Fruit fly (Drosophila melanogaster) whole organism, prepupa: Measurements from ENCODE around the gene CG3223.
A peak's percentile ranks its signal among the peaks of the same experiment; 100 is the strongest.

Experiments
- Blimp-1 ChIP-seq: fragments of 200-800 bp; sonication (Bioruptor generic); optimal IDR thresholded peaks from 3 replicates; lab custom pipeline; 2017; ENCODE audit warnings: missing biosample characterization, missing genetic modification characterization, mild to moderate bottlenecking, moderate library complexity, missing genetic modification reagents
- CG10669 ChIP-seq: fragments of 200-800 bp; sonication (Bioruptor generic); optimal IDR thresholded peaks from 3 replicates; lab custom pipeline; 2018; ENCODE audit warnings: missing biosample characterization, mild to moderate bottlenecking, missing genetic modification characterization, moderate library complexity
- CG11294 ChIP-seq: fragments of 200-800 bp; sonication (Bioruptor generic); IDR thresholded peaks from 2 replicates; pipeline ENCODE4 v1.3.6; 2022; ENCODE audit warnings: missing biosample characterization, missing genetic modification characterization
- CG11762 ChIP-seq: fragments of 200-800 bp; sonication (Bioruptor generic); optimal IDR thresholded peaks from 3 replicates; lab custom pipeline; 2016; ENCODE audit warnings: missing biosample characterization, missing genetic modification characterization; ENCODE audit not compliant: insufficient read depth
- CG15336 ChIP-seq: fragments of 200-800 bp; sonication (Bioruptor generic); IDR thresholded peaks from 2 replicates; pipeline ENCODE4 v1.3.6; 2022; ENCODE audit warnings: missing biosample characterization, missing genetic modification characterization
- CG1621 ChIP-seq: fragments of 200-800 bp; sonication (Bioruptor generic); optimal IDR thresholded peaks from 3 replicates; lab custom pipeline; 2018; ENCODE audit warnings: missing biosample characterization, mild to moderate bottlenecking, missing genetic modification characterization
- CG16779 ChIP-seq: fragments of 200-800 bp; sonication (Bioruptor generic); optimal IDR thresholded peaks from 3 replicates; lab custom pipeline; 2017; ENCODE audit warnings: missing biosample characterization, mild to moderate bottlenecking, missing genetic modification characterization
- CG3032 ChIP-seq: fragments of 200-800 bp; optimal IDR thresholded peaks from 2 replicates; lab custom pipeline; 2019; ENCODE audit warnings: missing biosample characterization, mild to moderate bottlenecking, missing genetic modification characterization, moderate library complexity
- CG31627 ChIP-seq: fragments of 200-800 bp; sonication (Bioruptor generic); optimal IDR thresholded peaks from 3 replicates; lab custom pipeline; 2016; ENCODE audit warnings: missing biosample characterization, missing genetic modification characterization
- CG32006 ChIP-seq: fragments of 200-800 bp; sonication (Bioruptor generic); optimal IDR thresholded peaks from 3 replicates; lab custom pipeline; 2017; ENCODE audit warnings: missing biosample characterization, mild to moderate bottlenecking, missing genetic modification characterization
- CG3919 ChIP-seq: fragments of 200-800 bp; sonication (Bioruptor generic); optimal IDR thresholded peaks from 3 replicates; lab custom pipeline; 2016; ENCODE audit warnings: missing biosample characterization, missing genetic modification characterization
- CG4318 ChIP-seq: fragments of 200-800 bp; sonication (Bioruptor generic); optimal IDR thresholded peaks from 3 replicates; lab custom pipeline; 2017; ENCODE audit warnings: missing biosample characterization, mild to moderate bottlenecking, missing genetic modification characterization
- CG6163 ChIP-seq: fragments of 200-800 bp; sonication (Bioruptor generic); IDR thresholded peaks from 3 replicates; pipeline ENCODE4 v1.3.6; 2022; ENCODE audit warnings: missing biosample characterization, missing genetic modification characterization
- CG6276 ChIP-seq: fragments of 200-800 bp; sonication (Bioruptor generic); optimal IDR thresholded peaks from 2 replicates; lab custom pipeline; 2017; ENCODE audit warnings: missing biosample characterization, mild to moderate bottlenecking, missing genetic modification characterization
- CG6792 ChIP-seq: fragments of 200-800 bp; sonication (Bioruptor generic); optimal IDR thresholded peaks from 3 replicates; lab custom pipeline; 2016; ENCODE audit warnings: missing biosample characterization, missing genetic modification characterization
- CG6854 ChIP-seq: fragments of 200-800 bp; sonication (Bioruptor generic); optimal IDR thresholded peaks from 2 replicates; lab custom pipeline; 2017; ENCODE audit warnings: missing biosample characterization, mild to moderate bottlenecking, missing genetic modification characterization
- CG8119 ChIP-seq: fragments of 200-800 bp; sonication (Bioruptor generic); IDR thresholded peaks from 3 replicates; pipeline ENCODE4 v1.3.6; 2022; ENCODE audit warnings: missing biosample characterization, missing genetic modification characterization
- CG8632 ChIP-seq: fragments of 200-800 bp; sonication (Bioruptor generic); optimal IDR thresholded peaks from 3 replicates; lab custom pipeline; 2016; ENCODE audit warnings: missing biosample characterization, missing genetic modification characterization
- CG9139 ChIP-seq: fragments of 200-800 bp; sonication (Bioruptor generic); optimal IDR thresholded peaks from 3 replicates; lab custom pipeline; 2017; ENCODE audit warnings: missing biosample characterization, mild to moderate bottlenecking, missing genetic modification characterization
- Eip75B ChIP-seq: fragments of 200-800 bp; sonication (Bioruptor generic); optimal IDR thresholded peaks from 3 replicates; lab custom pipeline; 2016; ENCODE audit warnings: missing biosample characterization, missing genetic modification characterization
- Eip78C ChIP-seq: fragments of 200-800 bp; sonication (Bioruptor generic); peaks from one replicate; lab custom pipeline; 2016; ENCODE audit warnings: missing biosample characterization, missing genetic modification characterization
- Eip93F ChIP-seq: fragments of 200-800 bp; sonication (Bioruptor generic); optimal IDR thresholded peaks from 2 replicates; lab custom pipeline; 2016; ENCODE audit warnings: missing biosample characterization, mild to moderate bottlenecking, missing genetic modification characterization
- Ets21C ChIP-seq: fragments of 200-800 bp; sonication (Bioruptor generic); optimal IDR thresholded peaks from 3 replicates; lab custom pipeline; 2016; ENCODE audit warnings: missing biosample characterization, missing genetic modification characterization
- Ets96B ChIP-seq: fragments of 200-800 bp; optimal IDR thresholded peaks from 2 replicates; lab custom pipeline; 2019; ENCODE audit warnings: missing biosample characterization, mild to moderate bottlenecking, missing genetic modification characterization, moderate library complexity
- Gug ChIP-seq: fragments of 200-800 bp; sonication (Bioruptor generic); IDR thresholded peaks from 2 replicates; pipeline ENCODE4 v1.3.6; 2022; ENCODE audit warnings: missing biosample characterization, missing genetic modification characterization
- Hr38 ChIP-seq: sonication (Bioruptor generic); optimal IDR thresholded peaks from 2 replicates; lab custom pipeline; 2016; ENCODE audit warnings: missing biosample characterization, missing genetic modification characterization
- Hr39 ChIP-seq: fragments of 200-800 bp; sonication (Bioruptor generic); optimal IDR thresholded peaks from 2 replicates; lab custom pipeline; 2016; ENCODE audit warnings: missing biosample characterization, missing genetic modification characterization
- Hr4 ChIP-seq: fragments of 200-800 bp; sonication (Bioruptor generic); optimal IDR thresholded peaks from 3 replicates; lab custom pipeline; 2016; ENCODE audit warnings: missing biosample characterization, missing genetic modification characterization
- Lpt ChIP-seq: fragments of 200-800 bp; sonication (Bioruptor generic); optimal IDR thresholded peaks from 3 replicates; lab custom pipeline; 2016; ENCODE audit warnings: missing biosample characterization, missing genetic modification characterization
- Met ChIP-seq: fragments of 200-800 bp; sonication (Bioruptor generic); optimal IDR thresholded peaks from 3 replicates; lab custom pipeline; 2016; ENCODE audit warnings: missing biosample characterization, missing genetic modification characterization
- OdsH ChIP-seq: fragments of 200-800 bp; sonication (Bioruptor generic); optimal IDR thresholded peaks from 3 replicates; lab custom pipeline; 2016; ENCODE audit warnings: missing biosample characterization, missing genetic modification characterization
- Sox14 ChIP-seq: fragments of 200-800 bp; sonication (Bioruptor generic); optimal IDR thresholded peaks from 3 replicates; lab custom pipeline; 2016; ENCODE audit warnings: missing biosample characterization, missing genetic modification characterization
- Sox15 ChIP-seq: fragments of 200-800 bp; sonication (Bioruptor generic); optimal IDR thresholded peaks from 3 replicates; lab custom pipeline; 2016; ENCODE audit warnings: missing biosample characterization, missing genetic modification characterization
- achi ChIP-seq: fragments of 200-800 bp; sonication (Bioruptor generic); optimal IDR thresholded peaks from 3 replicates; lab custom pipeline; 2016; ENCODE audit warnings: missing biosample characterization, missing genetic modification characterization
- acj6 ChIP-seq: fragments of 200-800 bp; sonication (Bioruptor generic); optimal IDR thresholded peaks from 3 replicates; lab custom pipeline; 2016; ENCODE audit warnings: missing biosample characterization, missing genetic modification characterization
- cyc ChIP-seq: fragments of 200-800 bp; sonication (Bioruptor generic); optimal IDR thresholded peaks from 3 replicates; lab custom pipeline; 2016; ENCODE audit warnings: missing biosample characterization, missing genetic modification characterization
- dac ChIP-seq: fragments of 200-800 bp; sonication (Bioruptor generic); optimal IDR thresholded peaks from 2 replicates; lab custom pipeline; 2017; ENCODE audit warnings: missing biosample characterization, mild to moderate bottlenecking, missing genetic modification characterization
- dsx ChIP-seq: fragments of 200-800 bp; optimal IDR thresholded peaks from 3 replicates; lab custom pipeline; 2019; ENCODE audit warnings: missing biosample characterization, mild to moderate bottlenecking, missing genetic modification characterization, moderate library complexity; ENCODE audit not compliant: poor library complexity, severe bottlenecking
- eg ChIP-seq: fragments of 200-800 bp; sonication (Bioruptor generic); IDR thresholded peaks from 3 replicates; pipeline ENCODE4 v1.3.6; 2022; ENCODE audit warnings: missing biosample characterization, missing genetic modification characterization
- esn ChIP-seq: fragments of 200-800 bp; sonication (Bioruptor generic); optimal IDR thresholded peaks from 2 replicates; lab custom pipeline; 2016; ENCODE audit warnings: missing biosample characterization, mild to moderate bottlenecking, missing genetic modification characterization, moderate library complexity
- fd85E ChIP-seq: fragments of 200-800 bp; sonication (Bioruptor generic); optimal IDR thresholded peaks from 3 replicates; lab custom pipeline; 2016; ENCODE audit warnings: missing biosample characterization, missing genetic modification characterization
- lz ChIP-seq: fragments of 200-800 bp; sonication (Bioruptor generic); optimal IDR thresholded peaks from 3 replicates; lab custom pipeline; 2016; ENCODE audit warnings: missing biosample characterization, missing genetic modification characterization
- net ChIP-seq: fragments of 200-800 bp; sonication (Bioruptor generic); optimal IDR thresholded peaks from 3 replicates; lab custom pipeline; 2016; ENCODE audit warnings: missing biosample characterization, missing genetic modification characterization
- pdm3 ChIP-seq: fragments of 200-800 bp; sonication (Bioruptor generic); optimal IDR thresholded peaks from 3 replicates; lab custom pipeline; 2016; ENCODE audit warnings: missing biosample characterization, missing genetic modification characterization
- salr ChIP-seq, 2 experiments: fragments of 200-800 bp; sonication (Bioruptor generic); optimal IDR thresholded peaks; 3 replicates each; lab custom pipeline; 2016 to 2018; ENCODE audit warnings: missing biosample characterization in 2 of 2, missing genetic modification characterization in 2 of 2, mild to moderate bottlenecking in 1 of 2
- spab ChIP-seq: fragments of 200-800 bp; sonication (Bioruptor generic); optimal IDR thresholded peaks from 2 replicates; lab custom pipeline; 2017; ENCODE audit warnings: missing biosample characterization, mild to moderate bottlenecking, missing genetic modification characterization, missing genetic modification reagents
- svp ChIP-seq: fragments of 200-800 bp; sonication (Bioruptor generic); peaks from one replicate; lab custom pipeline; 2016; ENCODE audit warnings: missing biosample characterization, missing genetic modification characterization

Gene CG3223

DNA sequence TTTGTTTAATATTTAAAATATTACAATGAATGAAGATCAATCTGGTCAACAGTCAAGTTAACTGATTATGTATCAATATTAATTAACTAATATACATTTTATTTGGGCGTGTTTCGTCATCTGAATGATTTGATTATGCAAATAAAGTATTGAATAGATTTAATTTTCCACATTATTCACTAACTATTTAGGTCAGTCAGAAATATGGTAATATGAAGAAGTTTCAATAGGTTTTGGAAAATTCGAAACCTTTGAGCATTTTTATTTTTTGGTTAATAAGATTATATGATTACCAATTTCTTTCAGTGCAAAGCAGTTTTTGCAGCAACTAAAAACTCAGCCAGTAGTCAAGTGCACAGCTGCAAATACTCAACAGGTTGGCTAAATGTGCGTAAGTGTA, 17.1 kb upstream of the CG3223 start:
- TF ChIP-seq Met (no peak), dsx (GFP tag; lab: Kevin White, UChicago) (no peak), CG11762 (GFP tag; lab: Kevin White, UChicago) (peak; percentile 16), achi (peak; percentile 24), CG10669 (GFP tag; lab: Kevin White, UChicago) (no peak), acj6 (no peak), CG32006 (GFP tag; lab: Kevin White, UChicago) (peak; percentile 82), eg (peak; percentile 70), lz (GFP tag; lab: Kevin White, UChicago) (no peak), spab (GFP tag; lab: Kevin White, UChicago) (no peak), CG6276 (GFP tag; lab: Kevin White, UChicago) (peak; percentile 67), Lpt (GFP tag; lab: Kevin White, UChicago) (no peak), Eip75B (no peak), Gug (GFP tag; lab: Robert Waterston, UW) (no peak), Ets21C (no peak), Blimp-1 (no peak), Ets96B (tag; lab: Kevin White, UChicago) (no peak), Hr38 (GFP tag; lab: Kevin White, UChicago) (no peak), Hr4 (GFP tag; lab: Kevin White, UChicago) (peak; percentile 54), CG9139 (no peak), CG6792 (GFP tag; lab: Kevin White, UChicago) (no peak), CG3919 (GFP tag; lab: Kevin White, UChicago) (peak; percentile 4), Sox14 (GFP tag; lab: Kevin White, UChicago) (no peak), net (peak; percentile 47), CG6163 (GFP tag; lab: Robert Waterston, UW) (0 out of 3 replicates have a peak, but pooled peaks have one; percentile 24), CG8119 (peak; percentile 33; the same call in 2 of the 3 replicates), fd85E (GFP tag; lab: Kevin White, UChicago) (no peak), salr (GFP tag; optimal IDR thresholded peaks at IDR 0.05; lab: Kevin White, UChicago) (peak in 1 of 2 experiments; percentile 35), Sox15 (GFP tag; lab: Kevin White, UChicago) (no peak), Eip78C (GFP tag; lab: Kevin White, UChicago) (peak; percentile 75), CG3032 (tag; lab: Kevin White, UChicago) (no peak), CG4318 (GFP tag; lab: Kevin White, UChicago) (peak; percentile 68), CG11294 (GFP tag; lab: Robert Waterston, UW) (no peak), cyc (GFP tag; lab: Kevin White, UChicago) (no peak), CG31627 (no peak), OdsH (GFP tag; lab: Kevin White, UChicago) (peak; percentile 30), CG16779 (no peak), CG15336 (GFP tag; lab: Robert Waterston, UW) (peak; percentile 55; the same call in 1 of the 2 replicates), pdm3 (GFP tag; lab: Kevin White, UChicago) (no peak), CG8632 (GFP tag; lab: Kevin White, UChicago) (no peak)

DNA sequence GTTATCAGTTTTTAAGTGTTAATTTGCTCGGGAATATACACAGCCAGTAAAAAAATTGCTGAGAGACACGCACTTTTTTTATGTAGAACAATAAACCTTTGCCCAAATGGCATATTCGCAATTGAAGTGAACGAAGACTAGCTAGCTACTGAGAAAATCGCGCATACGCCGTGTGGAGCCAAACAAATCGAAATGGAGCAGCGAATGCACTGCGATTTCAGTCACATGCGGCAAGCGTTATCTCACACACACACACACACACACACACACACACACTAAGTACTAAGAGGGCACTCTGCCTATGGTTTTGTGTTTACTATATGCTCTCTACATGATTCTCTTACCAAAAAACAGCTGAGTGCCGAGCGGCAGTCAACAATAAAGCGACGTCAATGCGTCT, 15.7 kb upstream of the CG3223 start:
- no peak for TF ChIP-seq CG1621 (tag; lab: Kevin White, UChicago)
- TF ChIP-seq CG3032 (tag; lab: Kevin White, UChicago), result no peak
- TF ChIP-seq Hr38 (GFP tag; lab: Kevin White, UChicago), result no peak
- no peak for TF ChIP-seq Eip93F (GFP tag; lab: Kevin White, UChicago)
- TF ChIP-seq Blimp-1, result no peak
- TF ChIP-seq CG6792 (GFP tag; lab: Kevin White, UChicago), result no peak
- no peak for TF ChIP-seq Hr39
- TF ChIP-seq Hr4 (GFP tag; lab: Kevin White, UChicago), result no peak
- TF ChIP-seq acj6, result no peak
- no peak for TF ChIP-seq Gug (GFP tag; lab: Robert Waterston, UW)
- TF ChIP-seq svp (GFP tag; lab: Kevin White, UChicago), result no peak
- TF ChIP-seq esn (GFP tag; lab: Kevin White, UChicago), result no peak
- no peak for TF ChIP-seq CG4318 (GFP tag; lab: Kevin White, UChicago)
- no peak for TF ChIP-seq CG16779
- no peak for TF ChIP-seq CG6854
- TF ChIP-seq dac (GFP tag; lab: Kevin White, UChicago), result no peak
- no peak for TF ChIP-seq CG31627
- no peak for TF ChIP-seq Lpt (GFP tag; lab: Kevin White, UChicago)
- TF ChIP-seq, all 60 proteins: peak for 0
